Worm (Caenorhabditis elegans) whole organism, L1 larva: ENCODE results near the gene Y102A5C.36.

ENCODE experiments used
- C04F5.9 ChIP-seq: sonication (generic microtip); optimal IDR thresholded peaks from 2 replicates; lab custom pipeline; 2016; ENCODE audit warnings: missing genetic modification characterization, missing compliant biosample characterization
- aha-1 ChIP-seq: fragments of 150-350 bp; optimal IDR thresholded peaks from 2 replicates; lab custom pipeline; 2014; ENCODE audit warnings: missing biosample characterization, missing genetic modification characterization
- ama-1 ChIP-seq: fragments of 150-350 bp; optimal IDR thresholded peaks from 2 replicates; lab custom pipeline; 2014
- ceh-82 ChIP-seq, 3 experiments: fragments of 150-350 bp in 1 of 3; sonication (generic microtip) in 2 of 3; optimal IDR thresholded peaks; 2 replicates each; lab custom pipeline; 2014 to 2017; ENCODE audit warnings: missing biosample characterization in 3 of 3, missing genetic modification characterization in 3 of 3
- fkh-10 ChIP-seq: sonication (generic microtip); optimal IDR thresholded peaks from 2 replicates; lab custom pipeline; 2017; ENCODE audit warnings: missing biosample characterization, missing genetic modification reagents, missing genetic modification characterization
- fos-1 ChIP-seq: fragments of 150-350 bp; optimal IDR thresholded peaks from 2 replicates; lab custom pipeline; 2014; ENCODE audit warnings: missing biosample characterization, missing genetic modification characterization
- lin-13 ChIP-seq: fragments of 150-350 bp; optimal IDR thresholded peaks from 2 replicates; lab custom pipeline; 2014; ENCODE audit warnings: missing biosample characterization, missing genetic modification reagents, missing genetic modification characterization
- lin-39 ChIP-seq: fragments of 150-350 bp; optimal IDR thresholded peaks from 2 replicates; lab custom pipeline; 2014; ENCODE audit warnings: missing biosample characterization, missing genetic modification reagents, missing genetic modification characterization
- nhr-11 ChIP-seq: fragments of 150-350 bp; optimal IDR thresholded peaks from 2 replicates; lab custom pipeline; 2014; ENCODE audit warnings: missing biosample characterization, missing genetic modification characterization
- nhr-237 ChIP-seq: fragments of 150-350 bp; optimal IDR thresholded peaks from 2 replicates; lab custom pipeline; 2014; ENCODE audit warnings: missing biosample characterization, missing genetic modification characterization
- skn-1 ChIP-seq: fragments of 150-350 bp; optimal IDR thresholded peaks from 2 replicates; lab custom pipeline; 2014; ENCODE audit warnings: missing biosample characterization, missing genetic modification characterization
- sox-4 ChIP-seq: sonication (generic microtip); optimal IDR thresholded peaks from 2 replicates; lab custom pipeline; 2016; ENCODE audit warnings: missing genetic modification characterization, missing compliant biosample characterization
- unc-130 ChIP-seq: fragments of 150-350 bp; optimal IDR thresholded peaks from 2 replicates; lab custom pipeline; 2017; ENCODE audit warnings: missing biosample characterization, missing genetic modification characterization, inconsistent platforms
- zag-1 ChIP-seq: fragments of 150-350 bp; optimal IDR thresholded peaks from 2 replicates; lab custom pipeline; 2014; ENCODE audit warnings: missing biosample characterization, missing genetic modification characterization

DNA sequence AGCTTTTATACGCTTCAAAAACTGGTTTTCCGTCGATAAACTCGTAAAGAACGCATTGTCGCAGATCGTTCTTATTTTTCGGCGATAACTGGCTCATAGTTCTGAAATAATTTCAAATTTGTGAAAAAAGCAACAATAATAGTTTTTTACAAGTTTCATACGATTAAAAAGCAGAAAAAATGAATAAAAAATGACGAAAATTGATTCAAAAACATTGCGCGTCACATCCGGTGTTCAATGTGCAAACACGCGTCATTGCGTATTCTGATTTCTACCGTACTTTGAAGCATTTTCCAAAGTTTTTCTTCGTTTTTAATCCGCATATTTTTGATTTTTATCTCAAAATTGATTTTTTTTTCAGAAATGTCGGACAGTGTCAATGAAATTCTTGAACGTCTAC lies 8.9 kb downstream of the Y102A5C.36 start, which contains the start of the genes fbxa-206 and Y102A5C.2:
- TF ChIP-seq zag-1 (tag; lab: Kevin White, UChicago) (no peak), nhr-237 (tag; lab: Kevin White, UChicago) (no peak), lin-39 (tag; lab: Kevin White, UChicago) (no peak), sox-4 (tag; lab: Kevin White, UChicago) (no peak), lin-13 (GFP tag; lab: Kevin White, UChicago) (no peak), nhr-11 (no peak), unc-130 (no peak), fkh-10 (GFP tag; lab: Kevin White, UChicago) (no peak), ama-1 (lab: Kevin White, UChicago) (no peak), C04F5.9 (tag; lab: Kevin White, UChicago) (no peak), skn-1 (tag; lab: Kevin White, UChicago) (no peak), ceh-82 (tag; optimal IDR thresholded peaks at IDR 0.05; lab: Kevin White, UChicago) (no peak), fos-1 (tag; lab: Kevin White, UChicago) (no peak), aha-1 (tag; lab: Kevin White, UChicago) (no peak)
